Fruit fly (Drosophila melanogaster) whole organism, embryonic: ENCODE results near the gene mAChR-C.
A peak's percentile ranks its signal among the peaks of the same experiment; 100 is the strongest.

Experiments used
- Awh ChIP-seq: fragments of 200-800 bp; sonication (Bioruptor generic); IDR thresholded peaks from 2 replicates; pipeline ENCODE4, ENCODE4 v1.3.6; 2022; ENCODE audit warnings: missing biosample characterization, missing genetic modification characterization
- CG12299 ChIP-seq: fragments of 200-800 bp; sonication (Bioruptor generic); optimal IDR thresholded peaks from 2 replicates; lab custom pipeline; 2018; ENCODE audit warnings: missing biosample characterization, mild to moderate bottlenecking, missing genetic modification characterization
- CG13894 ChIP-seq: fragments of 200-800 bp; sonication (Bioruptor generic); optimal IDR thresholded peaks from 3 replicates; lab custom pipeline; 2018; ENCODE audit warnings: missing biosample characterization, mild to moderate bottlenecking, missing genetic modification characterization, moderate library complexity
- CG14860 ChIP-seq: fragments of 200-800 bp; sonication (Bioruptor generic); IDR thresholded peaks from 3 replicates; pipeline ENCODE4 v1.3.6; 2022; ENCODE audit warnings: missing biosample characterization, missing genetic modification characterization; ENCODE audit not compliant: partially characterized antibody
- CG15514 ChIP-seq: fragments of 200-800 bp; sonication (Bioruptor generic); optimal IDR thresholded peaks from 3 replicates; lab custom pipeline; 2017; ENCODE audit warnings: missing biosample characterization, missing genetic modification characterization, mild to moderate bottlenecking, moderate library complexity, missing genetic modification reagents
- CG16813 ChIP-seq: fragments of 200-800 bp; sonication (Bioruptor generic); IDR thresholded peaks from 3 replicates; pipeline ENCODE4 v1.3.6; 2022; ENCODE audit warnings: missing biosample characterization, missing genetic modification characterization; ENCODE audit not compliant: partially characterized antibody
- CG18011 ChIP-seq: fragments of 200-800 bp; sonication (Bioruptor generic); optimal IDR thresholded peaks from 2 replicates; lab custom pipeline; 2017; ENCODE audit warnings: missing biosample characterization, missing genetic modification characterization, mild to moderate bottlenecking, moderate library complexity, missing genotype
- CG2120 ChIP-seq: fragments of 200-800 bp; sonication (Bioruptor generic); optimal IDR thresholded peaks from 3 replicates; lab custom pipeline; 2016; ENCODE audit warnings: missing biosample characterization, missing genetic modification characterization
- CG2678 ChIP-seq: fragments of 200-800 bp; sonication (Bioruptor generic); optimal IDR thresholded peaks from 3 replicates; lab custom pipeline; 2019; ENCODE audit warnings: missing biosample characterization, mild to moderate bottlenecking, missing genetic modification characterization, moderate library complexity
- CG30020 ChIP-seq: fragments of 200-800 bp; optimal IDR thresholded peaks from 2 replicates; lab custom pipeline; 2019; ENCODE audit warnings: missing biosample characterization, mild to moderate bottlenecking, missing genetic modification characterization, moderate library complexity
- CG30403 ChIP-seq: fragments of 200-800 bp; sonication (Bioruptor generic); optimal IDR thresholded peaks from 3 replicates; lab custom pipeline; 2016; ENCODE audit warnings: missing biosample characterization, missing genetic modification characterization
- CG31388 ChIP-seq: fragments of 200-800 bp; sonication (Bioruptor generic); optimal IDR thresholded peaks from 2 replicates; lab custom pipeline; 2016; ENCODE audit warnings: missing biosample characterization, missing genetic modification characterization
- CG4617 ChIP-seq: fragments of 200-800 bp; sonication (Bioruptor generic); optimal IDR thresholded peaks from 3 replicates; lab custom pipeline; 2016; ENCODE audit warnings: missing biosample characterization, missing genetic modification characterization, borderline replicate concordance
- CG5180 ChIP-seq: fragments of 200-800 bp; sonication (Bioruptor generic); optimal IDR thresholded peaks from 3 replicates; lab custom pipeline; 2017; ENCODE audit warnings: missing biosample characterization, missing genetic modification characterization, mild to moderate bottlenecking, moderate library complexity, missing genetic modification reagents
- CG6791 ChIP-seq: fragments of 200-800 bp; sonication (Bioruptor generic); IDR thresholded peaks from 3 replicates; pipeline ENCODE4 v1.3.6; 2022; ENCODE audit warnings: missing biosample characterization, missing genetic modification characterization; ENCODE audit not compliant: partially characterized antibody
- CHES-1-like ChIP-seq: fragments of 200-800 bp; sonication (Bioruptor generic); optimal IDR thresholded peaks from 2 replicates; lab custom pipeline; 2016; ENCODE audit warnings: missing biosample characterization, missing genetic modification characterization
- CoRest ChIP-seq: fragments of 200-800 bp; sonication (Bioruptor generic); optimal IDR thresholded peaks from 3 replicates; lab custom pipeline; 2018; ENCODE audit warnings: missing biosample characterization, mild to moderate bottlenecking, missing genetic modification characterization, moderate library complexity
- CrebB ChIP-seq: fragments of 200-800 bp; sonication (Bioruptor generic); optimal IDR thresholded peaks from 3 replicates; lab custom pipeline; 2018; ENCODE audit warnings: missing biosample characterization, mild to moderate bottlenecking, missing genetic modification characterization
- Hr78 ChIP-seq, 2 experiments: fragments of 200-800 bp in 1 of 2; fragments of >200 bp in 1 of 2; sonication (Bioruptor generic) in 1 of 2; optimal IDR thresholded peaks; 2 replicates each; lab custom pipeline; 2017 to 2019; ENCODE audit warnings: missing biosample characterization in 2 of 2, missing genetic modification characterization in 2 of 2, mild to moderate bottlenecking in 1 of 2, moderate library complexity in 1 of 2
- Med ChIP-seq: fragments of 200-800 bp; sonication (Bioruptor generic); peaks from one replicate; lab custom pipeline; 2016; ENCODE audit warnings: missing biosample characterization, missing genetic modification characterization, mild to moderate bottlenecking, inconsistent platforms, moderate library complexity
- NC2β ChIP-seq: fragments of 200-800 bp; sonication (Bioruptor generic); optimal IDR thresholded peaks from 2 replicates; lab custom pipeline; 2016; ENCODE audit warnings: missing biosample characterization, missing genetic modification characterization
- Sry-β ChIP-seq: fragments of 200-800 bp; sonication (Bioruptor generic); optimal IDR thresholded peaks from 2 replicates; lab custom pipeline; 2018; ENCODE audit warnings: missing biosample characterization, mild to moderate bottlenecking, missing genetic modification characterization, moderate library complexity
- ato ChIP-seq: fragments of 200-800 bp; sonication (Bioruptor generic); IDR thresholded peaks from 2 replicates; pipeline ENCODE4 v1.3.6; 2022; ENCODE audit warnings: missing biosample characterization, missing genetic modification characterization; ENCODE audit not compliant: partially characterized antibody
- crp ChIP-seq, 2 experiments: fragments of 200-800 bp; sonication (Bioruptor generic); optimal IDR thresholded peaks; 2 replicates in 1 of 2; 3 replicates in 1 of 2; lab custom pipeline; 2017; ENCODE audit warnings: missing biosample characterization in 2 of 2, missing genetic modification characterization in 2 of 2, mild to moderate bottlenecking in 1 of 2, moderate library complexity in 1 of 2
- gfzf ChIP-seq: fragments of 200-800 bp; sonication (Bioruptor generic); optimal IDR thresholded peaks from 2 replicates; lab custom pipeline; 2016; ENCODE audit warnings: missing biosample characterization, mild to moderate bottlenecking, missing genetic modification characterization, moderate library complexity
- gt ChIP-seq: fragments of 200-800 bp; sonication (Bioruptor generic); IDR thresholded peaks from 2 replicates; pipeline ENCODE4 v1.3.6; 2022; ENCODE audit warnings: missing biosample characterization, missing genetic modification characterization
- hth ChIP-seq: fragments of >200 bp; optimal IDR thresholded peaks from 2 replicates; lab custom pipeline; 2017; ENCODE audit warnings: inconsistent platforms
- inv ChIP-seq: fragments of 200-800 bp; sonication (Bioruptor generic); IDR thresholded peaks from 2 replicates; pipeline ENCODE4 v1.3.6; 2022; ENCODE audit warnings: missing biosample characterization, missing genetic modification characterization; ENCODE audit not compliant: partially characterized antibody
- pzg ChIP-seq: fragments of 200-800 bp; sonication (Bioruptor generic); optimal IDR thresholded peaks from 3 replicates; lab custom pipeline; 2018; ENCODE audit warnings: missing biosample characterization, mild to moderate bottlenecking, missing genetic modification characterization, moderate library complexity
- sna ChIP-seq: fragments of 200-800 bp; sonication (Bioruptor generic); IDR thresholded peaks from 2 replicates; pipeline ENCODE4 v1.3.6; 2022; ENCODE audit warnings: missing biosample characterization, missing genetic modification characterization; ENCODE audit not compliant: partially characterized antibody
- tin ChIP-seq: fragments of 200-800 bp; sonication (Bioruptor generic); optimal IDR thresholded peaks from 3 replicates; lab custom pipeline; 2016; ENCODE audit warnings: missing biosample characterization, missing genetic modification characterization
- tna ChIP-seq: fragments of 200-800 bp; sonication (Bioruptor generic); IDR thresholded peaks from 2 replicates; pipeline ENCODE4 v1.3.6; 2022; ENCODE audit warnings: missing biosample characterization, missing genetic modification characterization; ENCODE audit not compliant: partially characterized antibody
- unc-4 ChIP-seq: fragments of 200-800 bp; sonication (Bioruptor generic); IDR thresholded peaks from 2 replicates; pipeline ENCODE4 v1.3.6; 2022; ENCODE audit warnings: missing biosample characterization, missing genetic modification characterization; ENCODE audit not compliant: partially characterized antibody
- vvl ChIP-seq: fragments of 200-800 bp; sonication (Bioruptor generic); IDR thresholded peaks from 2 replicates; pipeline ENCODE4 v1.3.6; 2022; ENCODE audit warnings: missing biosample characterization, missing genetic modification characterization
- wek ChIP-seq: fragments of 200-800 bp; sonication (Bioruptor generic); optimal IDR thresholded peaks from 3 replicates; lab custom pipeline; 2018; ENCODE audit warnings: missing biosample characterization, mild to moderate bottlenecking, missing genetic modification characterization, moderate library complexity
- zen2 ChIP-seq: fragments of 200-800 bp; sonication (Bioruptor generic); IDR thresholded peaks from 3 replicates; pipeline ENCODE4 v1.3.6; 2022; ENCODE audit warnings: missing biosample characterization, missing genetic modification characterization; ENCODE audit not compliant: partially characterized antibody
- zf30C ChIP-seq: fragments of 200-800 bp; sonication (Bioruptor generic); optimal IDR thresholded peaks from 3 replicates; lab custom pipeline; 2018; ENCODE audit warnings: missing biosample characterization, mild to moderate bottlenecking, missing genetic modification characterization
- zfh2 ChIP-seq: fragments of 200-800 bp; sonication (Bioruptor generic); optimal IDR thresholded peaks from 2 replicates; lab custom pipeline; 2016; ENCODE audit warnings: missing biosample characterization, missing genetic modification characterization

mAChR-C gene

dm6 chrX:6820703-6821102, 11.8 kb downstream of the mAChR-C start, which contains the start of the genes Nf-YC and xit (continued):
- TF ChIP-seq tna (GFP tag; lab: Robert Waterston, UW) (peak; percentile 54; the same call in 1 of the 2 replicates), crp (GFP tag; optimal IDR thresholded peaks at IDR 0.05; lab: Kevin White, UChicago) (peak in 1 of 2 experiments; percentile 69), CG5180 (no peak), CG12299 (tag; lab: Kevin White, UChicago) (no peak), CG4617 (GFP tag; lab: Kevin White, UChicago) (peak; percentile 83), CG13894 (tag; lab: Kevin White, UChicago) (no peak), sna (peak; percentile 36; the same call in 1 of the 2 replicates), CG30403 (peak; percentile 4), CrebB (tag; lab: Kevin White, UChicago) (peak; percentile 36), Med (GFP tag; lab: Kevin White, UChicago) (peak; percentile 84), CG30020 (tag; lab: Kevin White, UChicago) (peak; percentile 64), zfh2 (peak; percentile 24), CG14860 (GFP tag; lab: Robert Waterston, UW) (peak; percentile 37; the same call in 1 of the 3 replicates), ato (GFP tag; lab: Robert Waterston, UW) (0 out of 2 replicates have a peak, but pooled peaks have one; percentile 39), gt (GFP tag; lab: Robert Waterston, UW) (no peak), Hr78 (GFP tag; optimal IDR thresholded peaks at IDR 0.05; lab: Kevin White, UChicago) (no peak), vvl (GFP tag; lab: Robert Waterston, UW) (peak; percentile 48; the same call in 1 of the 2 replicates), pzg (GFP tag; lab: Kevin White, UChicago) (peak; percentile 95), unc-4 (GFP tag; lab: Robert Waterston, UW) (peak; percentile 63), zen2 (GFP tag; lab: Robert Waterston, UW) (peak; percentile 41; the same call in 1 of the 3 replicates), CG16813 (GFP tag; lab: Robert Waterston, UW) (peak; percentile 64), tin (GFP tag; lab: Kevin White, UChicago) (peak; percentile 10), CoRest (no peak), inv (GFP tag; lab: Robert Waterston, UW) (peak; percentile 45; the same call in 1 of the 2 replicates), CG2678 (tag; lab: Kevin White, UChicago) (no peak), zf30C (GFP tag; lab: Kevin White, UChicago) (no peak), CHES-1-like (GFP tag; lab: Kevin White, UChicago) (peak; percentile 50), gfzf (peak; percentile 80), NC2β (GFP tag; lab: Kevin White, UChicago) (peak; percentile 14), CG6791 (0 out of 3 replicates have a peak, but pooled peaks have one; percentile 62), Awh (GFP tag; lab: Robert Waterston, UW) (no peak), CG2120 (GFP tag; lab: Kevin White, UChicago) (peak; percentile 54), Sry-β (GFP tag; lab: Kevin White, UChicago) (peak; percentile 96)

dm6 chrX:6813678-6814077, 18.8 kb downstream of the mAChR-C start, which contains the start of gene iav:
Gene iav (plus strand): TSS chrX:6813978.
- TF ChIP-seq CG15514 = no peak
- TF ChIP-seq CG31388 (GFP tag; lab: Kevin White, UChicago) = no peak
- no peak for TF ChIP-seq CG18011 (GFP tag; lab: Kevin White, UChicago)
- TF ChIP-seq wek (GFP tag; lab: Kevin White, UChicago) = no peak
- no peak for TF ChIP-seq hth (lab: Kevin White, UChicago)
